Fruit fly (Drosophila melanogaster): ENCODE measurements around the gene CG4950.

dm6 chr3L:16261505-16261904 lies 6.5 kb downstream of the CG4950 start, which contains the start of gene CG34247:
- TF ChIP-seq CG15710 (tag; optimal IDR thresholded peaks at IDR 0.05), result no peak
- TF ChIP-seq CG8159 (tag; optimal IDR thresholded peaks at IDR 0.05), result no peak
- TF ChIP-seq Pif1B (GFP tag; optimal IDR thresholded peaks at IDR 0.05), result no peak
- no peak for TF ChIP-seq CG14655 (GFP tag; optimal IDR thresholded peaks at IDR 0.05)
- TF ChIP-seq CG12605 (GFP tag; IDR thresholded peaks at IDR 0.05), result no peak
- no peak for TF ChIP-seq Snoo (tag; optimal IDR thresholded peaks at IDR 0.05)
- TF ChIP-seq gl (tag; optimal IDR thresholded peaks at IDR 0.05), result no peak
